Worm (Caenorhabditis elegans) whole organism, young adult: ENCODE results near the gene lgc-49.

Experiments
- F22D6.2 ChIP-seq: sonication (generic microtip); optimal IDR thresholded peaks from 2 replicates; lab custom pipeline; 2016; ENCODE audit warnings: mild to moderate bottlenecking, missing genetic modification characterization, missing compliant biosample characterization
- F37B4.10 ChIP-seq: fragments of 200-800 bp; sonication (Bioruptor generic); IDR thresholded peaks from 2 replicates; pipeline ENCODE4 v1.3.6; 2022; ENCODE audit warnings: missing genetic modification characterization, missing compliant biosample characterization
- F57C9.4 ChIP-seq: sonication (generic microtip); optimal IDR thresholded peaks from 2 replicates; lab custom pipeline; 2017; ENCODE audit warnings: mild to moderate bottlenecking, missing genetic modification characterization, missing compliant biosample characterization
- T07F8.4 ChIP-seq: sonication (generic microtip); optimal IDR thresholded peaks from 2 replicates; lab custom pipeline; 2016; ENCODE audit warnings: mild to moderate bottlenecking, missing genetic modification characterization, moderate library complexity, missing compliant biosample characterization
- Y53F4B.3 ChIP-seq: fragments of 200-800 bp; sonication (Bioruptor generic); IDR thresholded peaks from 2 replicates; pipeline ENCODE4 v1.3.6; 2022; ENCODE audit warnings: missing genetic modification reagents, missing genetic modification characterization, missing compliant biosample characterization
- Y56A3A.18 ChIP-seq: fragments of 200-800 bp; sonication (Bioruptor generic); IDR thresholded peaks from 2 replicates; pipeline ENCODE4 v1.3.6; 2022; ENCODE audit warnings: missing genetic modification reagents, missing genetic modification characterization, missing compliant biosample characterization
- Y95B8A.8 ChIP-seq: fragments of 200-800 bp; sonication (Bioruptor generic); IDR thresholded peaks from 2 replicates; pipeline ENCODE4 v1.3.6; 2022; ENCODE audit warnings: missing genetic modification reagents, missing genetic modification characterization, missing compliant biosample characterization
- athp-1 ChIP-seq: sonication (generic microtip); optimal IDR thresholded peaks from 2 replicates; lab custom pipeline; 2017; ENCODE audit warnings: mild to moderate bottlenecking, missing genetic modification characterization, missing compliant biosample characterization
- bed-1 ChIP-seq: fragments of 200-800 bp; sonication (Bioruptor generic); IDR thresholded peaks from 2 replicates; pipeline ENCODE4 v1.3.6; 2022; ENCODE audit warnings: missing genetic modification reagents, missing genetic modification characterization, missing compliant biosample characterization
- cebp-1 ChIP-seq, 2 experiments: fragments of 200-800 bp in 1 of 2; sonication (Bioruptor generic) in 1 of 2; sonication (generic microtip) in 1 of 2; IDR thresholded peaks in 1 of 2; optimal IDR thresholded peaks in 1 of 2; 2 replicates each; pipeline versions ENCODE4 v1.3.6 to Lab custom; 2017 to 2022; ENCODE audit warnings: missing compliant biosample characterization in 2 of 2, missing genetic modification characterization in 2 of 2, mild to moderate bottlenecking in 1 of 2, missing genetic modification reagents in 1 of 2, moderate library complexity in 1 of 2
- ceh-58 ChIP-seq: fragments of 200-800 bp; sonication (Bioruptor generic); IDR thresholded peaks from 2 replicates; pipeline ENCODE4 v1.3.6; 2022; ENCODE audit warnings: missing genetic modification characterization, missing compliant biosample characterization
- ceh-91 ChIP-seq: fragments of 200-800 bp; sonication (Bioruptor generic); IDR thresholded peaks from 2 replicates; pipeline ENCODE4 v1.3.6; 2022; ENCODE audit warnings: missing genetic modification reagents, missing genetic modification characterization, missing compliant biosample characterization
- dpff-1 ChIP-seq: sonication (generic microtip); optimal IDR thresholded peaks from 2 replicates; lab custom pipeline; 2017; ENCODE audit warnings: mild to moderate bottlenecking, missing genetic modification characterization, missing compliant biosample characterization
- egl-44 ChIP-seq: fragments of 200-800 bp; sonication (Bioruptor generic); IDR thresholded peaks from 2 replicates; pipeline ENCODE4 v1.3.6; 2022; ENCODE audit warnings: missing genetic modification reagents, missing genetic modification characterization, missing compliant biosample characterization
- fkh-3 ChIP-seq: sonication (generic microtip); optimal IDR thresholded peaks from 2 replicates; lab custom pipeline; 2016; ENCODE audit warnings: mild to moderate bottlenecking, missing genetic modification characterization, missing compliant biosample characterization
- hmg-1.2 ChIP-seq: fragments of 200-800 bp; sonication (Bioruptor generic); IDR thresholded peaks from 2 replicates; pipeline ENCODE4 v1.3.6; 2022; ENCODE audit warnings: missing genetic modification reagents, missing genetic modification characterization, missing compliant biosample characterization
- lag-1 ChIP-seq: fragments of 200-800 bp; sonication (Bioruptor generic); IDR thresholded peaks from 2 replicates; pipeline ENCODE4 v1.3.6; 2022; ENCODE audit warnings: missing genetic modification reagents, missing genetic modification characterization, missing compliant biosample characterization
- lsl-1 ChIP-seq: fragments of 200-800 bp; sonication (Bioruptor generic); optimal IDR thresholded peaks from 2 replicates; lab custom pipeline; 2018; ENCODE audit warnings: mild to moderate bottlenecking, missing genetic modification characterization, moderate library complexity, missing compliant biosample characterization
- madf-3 ChIP-seq: fragments of 200-800 bp; sonication (Bioruptor generic); IDR thresholded peaks from 2 replicates; pipeline ENCODE4 v1.3.6; 2022; ENCODE audit warnings: missing genetic modification reagents, missing genetic modification characterization, missing compliant biosample characterization
- nhr-80 ChIP-seq: sonication (generic microtip); optimal IDR thresholded peaks from 2 replicates; lab custom pipeline; 2016; ENCODE audit warnings: missing genetic modification characterization, missing compliant biosample characterization
- rec-8 ChIP-seq, 2 experiments: sonication (generic microtip); optimal IDR thresholded peaks; 2 replicates each; lab custom pipeline; 2016; ENCODE audit warnings: mild to moderate bottlenecking in 2 of 2, missing genetic modification characterization in 2 of 2, missing genetic modification reagents in 2 of 2, missing genotype in 2 of 2, missing biosample characterization in 1 of 2, missing compliant biosample characterization in 1 of 2, moderate library complexity in 1 of 2
- sea-2 ChIP-seq: fragments of 200-800 bp; sonication (Bioruptor generic); IDR thresholded peaks from 2 replicates; pipeline ENCODE4 v1.3.6; 2022; ENCODE audit warnings: missing genetic modification characterization, missing compliant biosample characterization
- somi-1 ChIP-seq: fragments of 200-800 bp; sonication (Bioruptor generic); optimal IDR thresholded peaks from 2 replicates; lab custom pipeline; 2018; ENCODE audit warnings: mild to moderate bottlenecking, missing genetic modification characterization, missing compliant biosample characterization
- sptf-2 ChIP-seq: fragments of 200-800 bp; sonication (Bioruptor generic); optimal IDR thresholded peaks from 2 replicates; lab custom pipeline; 2018; ENCODE audit warnings: mild to moderate bottlenecking, missing genetic modification characterization, missing compliant biosample characterization
- unc-62 ChIP-seq: fragments of 150-350 bp; optimal IDR thresholded peaks from 2 replicates; lab custom pipeline; 2014; ENCODE audit warnings: missing biosample characterization, missing genetic modification reagents, missing genetic modification characterization

lgc-49 gene

ce11 chrV:11199497-11199896 is 8.4 kb downstream of the lgc-49 start:
- no peak for TF ChIP-seq bed-1
- TF ChIP-seq sptf-2 (GFP tag; lab: Kevin White, UChicago), result no peak
- TF ChIP-seq lsl-1 (GFP tag; lab: Kevin White, UChicago), result no peak
- no peak for TF ChIP-seq egl-44 (GFP tag; lab: Robert Waterston, UW)

ce11 chrV:11200316-11200715 is 9.2 kb downstream of the lgc-49 start, which contains the start of gene K10D6.3:
K10D6.3 (plus strand) TSS chrV:11200616.
- TF ChIP-seq cebp-1 (GFP tag; IDR thresholded peaks at IDR 0.05; lab: Robert Waterston, UW), result no peak
- TF ChIP-seq cebp-1 (tag; optimal IDR thresholded peaks at IDR 0.05; lab: Kevin White, UChicago), result no peak
- no peak for TF ChIP-seq nhr-80
- no peak for TF ChIP-seq somi-1 (GFP tag; lab: Kevin White, UChicago)
- no peak for TF ChIP-seq fkh-3 (tag; lab: Kevin White, UChicago)
- TF ChIP-seq F57C9.4, result no peak
- no peak for TF ChIP-seq madf-3 (GFP tag; lab: Robert Waterston, UW)
- no peak for TF ChIP-seq Y53F4B.3 (GFP tag; lab: Robert Waterston, UW)

ce11 chrV:11201826-11202565 is 10.9 kb downstream of the lgc-49 start, which contains the start of gene K10D6.4:
K10D6.4 (plus strand) TSS chrV:11201925.
- no peak for TF ChIP-seq Y95B8A.8
- TF ChIP-seq F22D6.2 (tag; lab: Kevin White, UChicago), result no peak
- TF ChIP-seq rec-8 (tag; optimal IDR thresholded peaks at IDR 0.05; lab: Kevin White, UChicago), result no peak

ce11 chrV:11204452-11204851 is 13.4 kb downstream of the lgc-49 start:
- TF ChIP-seq ceh-91 (GFP tag; lab: Robert Waterston, UW), result no peak
- TF ChIP-seq madf-3 (GFP tag; lab: Robert Waterston, UW), result no peak
- TF ChIP-seq F37B4.10, result no peak

- TF ChIP-seq Y56A3A.18 (no peak), sea-2 (GFP tag; lab: Robert Waterston, UW) (no peak), T07F8.4 (tag; lab: Kevin White, UChicago) (no peak), ceh-58 (no peak), athp-1 (no peak), hmg-1.2 (GFP tag; lab: Robert Waterston, UW) (no peak), unc-62 (peak; percentile 5)
Measured at ce11 chrV:11206467-11206866, 15.4 kb downstream of the lgc-49 start.

- no peak for TF ChIP-seq lag-1 (GFP tag; lab: Robert Waterston, UW)
- TF ChIP-seq, all 124 proteins: peak for 0
Measured at ce11 chrV:11209452-11210188, 18.5 kb downstream of the lgc-49 start.

- TF ChIP-seq hmg-1.2 (GFP tag; lab: Robert Waterston, UW) (0 out of 2 replicates have a peak, but pooled peaks have one; percentile 11), dpff-1 (tag; lab: Kevin White, UChicago) (no peak)
- TF ChIP-seq, all 124 proteins: peak for 1
Measured at ce11 chrV:11211323-11211722, 20.2 kb downstream of the lgc-49 start.
